Worm (Caenorhabditis elegans) whole organism, mixed stage, embryonic: ENCODE measurements around the gene Y105C5B.25.

Source experiments
- lin-13 ChIP-seq: fragments of 150-350 bp; optimal IDR thresholded peaks from 2 replicates; lab custom pipeline; 2014; ENCODE audit warnings: missing biosample characterization, missing genetic modification characterization
- pha-4 ChIP-seq: fragments of 150-350 bp; optimal IDR thresholded peaks from 2 replicates; lab custom pipeline; 2018; ENCODE audit warnings: missing biosample characterization, missing genetic modification reagents, missing genetic modification characterization
- unc-62 ChIP-seq: fragments of 150-350 bp; optimal IDR thresholded peaks from 2 replicates; lab custom pipeline; 2014; ENCODE audit warnings: missing biosample characterization, missing genetic modification reagents, missing genetic modification characterization

ce11 chrIV:16196717-16197116 is 49.8 kb upstream of the Y105C5B.25 start, which contains the start of gene Y7A9A.1:
- TF ChIP-seq lin-13 (tag; lab: Kevin White, UChicago) (no peak), unc-62 (GFP tag; lab: Kevin White, UChicago) (no peak), pha-4 (tag; lab: Kevin White, UChicago) (no peak)
